Worm (Caenorhabditis elegans) whole organism, young adult: ENCODE measurements around the gene morc-1.

ENCODE experiments used
- hmg-20 ChIP-seq: fragments of 200-800 bp; sonication (Bioruptor generic); IDR thresholded peaks from 2 replicates; pipeline ENCODE4 v1.3.6; 2022; ENCODE audit warnings: missing genetic modification reagents, missing genetic modification characterization, missing compliant biosample characterization
- let-607 ChIP-seq, 2 experiments: fragments of 200-800 bp in 1 of 2; sonication (Bioruptor generic) in 1 of 2; sonication (generic microtip) in 1 of 2; optimal IDR thresholded peaks; 2 replicates each; lab custom pipeline; 2016 to 2018; ENCODE audit warnings: mild to moderate bottlenecking in 2 of 2, missing compliant biosample characterization in 2 of 2, missing genetic modification characterization in 2 of 2, moderate library complexity in 2 of 2, missing genotype in 1 of 2
- madf-10 ChIP-seq: sonication (generic microtip); optimal IDR thresholded peaks from 2 replicates; lab custom pipeline; 2016; ENCODE audit warnings: mild to moderate bottlenecking, missing genetic modification characterization, missing compliant biosample characterization
- madf-8 ChIP-seq: fragments of 200-800 bp; sonication (Bioruptor generic); conservative IDR thresholded peaks from 2 replicates; pipeline ENCODE4 v1.3.6; 2022; ENCODE audit warnings: missing genetic modification reagents, missing genetic modification characterization, missing compliant biosample characterization
- nhr-80 ChIP-seq: sonication (generic microtip); optimal IDR thresholded peaks from 2 replicates; lab custom pipeline; 2016; ENCODE audit warnings: missing genetic modification characterization, missing compliant biosample characterization
- tbp1 ChIP-seq: fragments of 200-800 bp; sonication (Bioruptor generic); optimal IDR thresholded peaks from 2 replicates; lab custom pipeline; 2018; ENCODE audit warnings: mild to moderate bottlenecking, missing genetic modification characterization, missing compliant biosample characterization

DNA sequence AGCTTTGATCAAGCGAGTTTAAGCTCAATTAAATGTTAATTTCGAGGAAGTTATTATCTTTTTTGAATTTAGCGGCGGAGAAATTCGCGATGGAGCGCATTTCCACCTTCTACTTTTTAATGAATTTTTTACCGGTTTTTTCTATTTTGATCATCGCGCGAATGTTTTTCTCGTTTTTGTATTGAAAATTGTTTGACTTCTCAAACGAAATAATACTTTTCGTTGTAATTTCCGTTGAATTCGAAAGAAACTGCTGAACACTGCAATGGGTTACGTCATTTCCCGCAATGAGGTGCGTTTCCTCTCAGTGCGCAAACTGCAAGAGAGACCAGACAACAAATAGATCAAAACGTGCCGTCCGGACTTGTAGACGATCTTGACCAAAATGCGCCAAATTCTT, 25.5 kb downstream of the morc-1 start:
- TF ChIP-seq madf-8 (GFP tag; lab: Robert Waterston, UW) (peak; percentile 68), tbp1 (no peak), madf-10 (tag; lab: Kevin White, UChicago) (no peak), hmg-20 (GFP tag; lab: Robert Waterston, UW) (no peak), let-607 (tag; optimal IDR thresholded peaks at IDR 0.05; lab: Kevin White, UChicago) (no peak), nhr-80 (tag; lab: Kevin White, UChicago) (no peak)
